Fruit fly (Drosophila melanogaster) whole organism, wandering third instar larva: ENCODE data around the gene betaCOP.

Experiments
- CrebA ChIP-seq: fragments of 200-800 bp; sonication (Bioruptor generic); optimal IDR thresholded peaks from 2 replicates; lab custom pipeline; 2016; ENCODE audit warnings: missing biosample characterization, mild to moderate bottlenecking, missing genetic modification characterization, borderline replicate concordance
- Mio ChIP-seq: sonication (Bioruptor generic); optimal IDR thresholded peaks from 2 replicates; lab custom pipeline; 2016; ENCODE audit warnings: missing biosample characterization, missing genetic modification characterization
- dl ChIP-seq, 2 experiments: fragments of 175-275, 200-275 bp in 1 of 2; fragments of 200-275 bp in 1 of 2; sonication (Bioruptor generic); optimal IDR thresholded peaks; lab custom pipeline; 2018; ENCODE audit warnings: mild to moderate bottlenecking in 2 of 2, missing biosample characterization in 2 of 2, missing genetic modification characterization in 2 of 2, moderate library complexity in 2 of 2; ENCODE audit not compliant: partially characterized antibody in 2 of 2, insufficient read depth in 1 of 2
- psq ChIP-seq: fragments of 200-800 bp; sonication (Bioruptor generic); optimal IDR thresholded peaks from 3 replicates; lab custom pipeline; 2017; ENCODE audit warnings: missing biosample characterization, mild to moderate bottlenecking, missing genetic modification characterization, moderate library complexity

DNA sequence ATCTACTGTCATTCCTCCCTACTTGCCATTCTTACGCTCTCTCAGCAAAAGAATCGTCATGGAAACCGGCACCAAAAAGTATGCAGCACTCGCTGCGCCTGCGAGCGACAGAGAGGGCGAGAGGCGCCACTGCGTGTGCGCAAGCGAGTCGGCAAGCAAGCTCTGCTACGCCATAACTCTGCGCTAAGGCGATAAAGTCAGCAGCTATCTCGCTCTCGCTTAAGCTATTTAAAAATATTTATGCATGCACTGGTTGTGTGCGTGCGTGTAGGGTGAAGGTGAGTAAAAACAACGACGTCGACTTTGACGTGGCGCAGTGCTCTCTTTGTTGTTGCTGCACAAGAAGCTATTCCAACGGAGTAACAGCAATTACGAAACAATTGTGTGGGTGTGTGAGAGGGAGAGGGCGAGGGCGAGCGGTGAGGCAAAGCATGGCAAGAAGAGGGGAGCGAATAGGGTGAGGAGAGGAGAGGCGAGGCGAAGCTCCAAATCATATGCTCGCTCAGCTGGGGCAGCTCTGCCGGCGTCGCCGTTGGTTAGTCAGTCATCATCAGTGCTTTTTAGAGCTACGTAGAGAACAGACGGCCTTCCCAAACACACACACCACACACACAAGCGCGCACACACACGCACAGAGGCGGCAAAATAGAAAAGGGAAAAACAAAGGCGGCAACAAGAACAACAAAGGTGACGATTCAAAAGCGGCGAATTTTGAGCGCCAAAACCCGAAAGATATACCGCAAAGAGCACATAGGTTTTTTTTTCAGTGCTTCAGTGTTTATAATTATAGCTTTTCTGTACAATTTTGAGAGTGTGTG is 18.8 kb downstream of the betaCOP start, which contains the start of gene CrebB:
- TF ChIP-seq Mio (peak; percentile 51), dl (GFP tag; optimal IDR thresholded peaks at IDR 0.05; lab: Kevin White, UChicago; ENCODE audit: insufficient read depth in 1 of 2, partially characterized antibody in 2 of 2) (peak in 1 of 2 experiments; percentile 15), CrebA (GFP tag; lab: Kevin White, UChicago) (peak; percentile 89), psq (no peak)
